Fruit fly (Drosophila melanogaster): ENCODE results near the gene rictor.

DNA sequence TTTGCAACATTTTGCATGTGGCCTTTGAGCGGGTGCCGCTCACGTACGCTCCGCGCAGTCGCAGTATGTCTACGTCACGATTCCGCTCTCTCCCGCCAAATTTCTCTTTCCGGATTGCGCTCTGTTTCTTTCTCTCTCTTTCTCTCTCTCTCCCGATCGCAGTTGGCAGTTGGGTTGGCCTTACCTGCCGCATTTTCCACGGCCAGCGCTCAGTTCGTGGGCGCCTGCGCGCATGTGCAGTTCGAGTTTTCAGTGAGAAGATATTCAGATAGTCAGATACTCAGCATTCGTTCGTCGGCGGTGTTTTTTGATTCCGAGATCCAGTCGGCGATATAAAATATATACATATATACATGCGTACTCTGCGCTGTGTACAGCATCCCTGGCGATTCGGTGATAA lies 40.6 kb downstream of the rictor start, which contains the start of gene CG7884:
- TF ChIP-seq CG4318 (GFP tag; optimal IDR thresholded peaks at IDR 0.05) (no peak), dac (GFP tag; optimal IDR thresholded peaks at IDR 0.05) (no peak), OdsH (GFP tag; optimal IDR thresholded peaks at IDR 0.05) (no peak), Eip75B (GFP tag; optimal IDR thresholded peaks at IDR 0.05) (no peak), Lpt (GFP tag; optimal IDR thresholded peaks at IDR 0.05) (no peak)
